Fruit fly (Drosophila melanogaster) whole organism, embryonic: ENCODE measurements around the gene sordd2.
A peak's percentile ranks its signal among the peaks of the same experiment; 100 is the strongest.

Source experiments
- C15 ChIP-seq: fragments of 200-800 bp; sonication (Bioruptor generic); IDR thresholded peaks from 3 replicates; pipeline ENCODE4 v1.3.6; 2022; ENCODE audit warnings: missing biosample characterization, missing genetic modification characterization
- CG10147 ChIP-seq: fragments of 200-800 bp; sonication (Bioruptor generic); optimal IDR thresholded peaks from 2 replicates; lab custom pipeline; 2019; ENCODE audit warnings: missing biosample characterization, mild to moderate bottlenecking, missing genetic modification characterization, moderate library complexity
- CG11456 ChIP-seq: fragments of 200-800 bp; sonication (Bioruptor generic); IDR thresholded peaks from 3 replicates; pipeline ENCODE4 v1.3.6; 2022; ENCODE audit warnings: missing biosample characterization, missing genetic modification characterization
- CG11696 ChIP-seq: fragments of 200-800 bp; sonication (Bioruptor generic); IDR thresholded peaks from 2 replicates; pipeline ENCODE4 v1.3.6; 2022; ENCODE audit warnings: missing biosample characterization, missing genetic modification characterization
- CG16813 ChIP-seq: fragments of 200-800 bp; sonication (Bioruptor generic); IDR thresholded peaks from 3 replicates; pipeline ENCODE4 v1.3.6; 2022; ENCODE audit warnings: missing biosample characterization, missing genetic modification characterization; ENCODE audit not compliant: partially characterized antibody
- CG1792 ChIP-seq: fragments of 200-800 bp; sonication (Bioruptor generic); optimal IDR thresholded peaks from 2 replicates; lab custom pipeline; 2016; ENCODE audit warnings: missing biosample characterization, missing genetic modification characterization
- CG2120 ChIP-seq: fragments of 200-800 bp; sonication (Bioruptor generic); optimal IDR thresholded peaks from 3 replicates; lab custom pipeline; 2016; ENCODE audit warnings: missing biosample characterization, missing genetic modification characterization
- CG4328 ChIP-seq: fragments of 200-800 bp; sonication (Bioruptor generic); optimal IDR thresholded peaks from 3 replicates; lab custom pipeline; 2017; ENCODE audit warnings: missing biosample characterization, missing genetic modification reagents, missing genetic modification characterization
- CG4360 ChIP-seq: fragments of 200-800 bp; sonication (Bioruptor generic); IDR thresholded peaks from 2 replicates; pipeline ENCODE4 v1.3.6; 2022; ENCODE audit warnings: missing biosample characterization, missing genetic modification characterization
- CG5180 ChIP-seq: fragments of 200-800 bp; sonication (Bioruptor generic); optimal IDR thresholded peaks from 3 replicates; lab custom pipeline; 2017; ENCODE audit warnings: missing biosample characterization, missing genetic modification characterization, mild to moderate bottlenecking, moderate library complexity, missing genetic modification reagents
- CG6765 ChIP-seq: fragments of 200-800 bp; sonication (Bioruptor generic); optimal IDR thresholded peaks from 3 replicates; lab custom pipeline; 2017; ENCODE audit warnings: missing biosample characterization, mild to moderate bottlenecking, missing genetic modification characterization
- CG8290 ChIP-seq, 3 experiments: fragments of 200-800 bp; sonication (Bioruptor generic); optimal IDR thresholded peaks; 2 replicates each; lab custom pipeline; 2016 to 2019; ENCODE audit warnings: missing biosample characterization in 3 of 3, missing genetic modification characterization in 3 of 3, mild to moderate bottlenecking in 2 of 3, moderate library complexity in 1 of 3
- CG8359 ChIP-seq: fragments of 200-800 bp; sonication (Bioruptor generic); optimal IDR thresholded peaks from 2 replicates; lab custom pipeline; 2017; ENCODE audit warnings: missing biosample characterization, mild to moderate bottlenecking, missing genetic modification characterization, borderline replicate concordance
- CHES-1-like ChIP-seq: fragments of 200-800 bp; sonication (Bioruptor generic); optimal IDR thresholded peaks from 2 replicates; lab custom pipeline; 2016; ENCODE audit warnings: missing biosample characterization, missing genetic modification characterization
- Ets65A ChIP-seq: fragments of 200-800 bp; sonication (Bioruptor generic); peaks from one replicate; lab custom pipeline; 2016; ENCODE audit warnings: missing biosample characterization, missing genetic modification characterization
- Fer1 ChIP-seq: fragments of 200-800 bp; sonication (Bioruptor generic); optimal IDR thresholded peaks from 2 replicates; lab custom pipeline; 2017; ENCODE audit warnings: missing biosample characterization, mild to moderate bottlenecking, missing genetic modification characterization
- Hr39 ChIP-seq: fragments of >200 bp; optimal IDR thresholded peaks from 2 replicates; lab custom pipeline; 2017
- Jarid2 ChIP-seq: fragments of 200-800 bp; sonication (Bioruptor generic); optimal IDR thresholded peaks from 3 replicates; lab custom pipeline; 2017; ENCODE audit warnings: mild to moderate bottlenecking, missing biosample characterization, missing genetic modification reagents, missing genetic modification characterization
- Lhr ChIP-seq: fragments of 200-800 bp; sonication (Bioruptor generic); optimal IDR thresholded peaks from 3 replicates; lab custom pipeline; 2017; ENCODE audit warnings: mild to moderate bottlenecking, missing biosample characterization, missing genetic modification reagents, missing genetic modification characterization
- MBD-R2 ChIP-seq: fragments of 200-800 bp; sonication (Bioruptor generic); IDR thresholded peaks from 2 replicates; pipeline ENCODE4 v1.3.6; 2022; ENCODE audit warnings: missing biosample characterization, missing genetic modification characterization
- Max ChIP-seq: fragments of 200-800 bp; sonication (Bioruptor generic); optimal IDR thresholded peaks from 2 replicates; lab custom pipeline; 2016; ENCODE audit warnings: missing biosample characterization, mild to moderate bottlenecking, missing genetic modification characterization
- Myb ChIP-seq: fragments of 200-800 bp; sonication (Bioruptor generic); optimal IDR thresholded peaks from 2 replicates; lab custom pipeline; 2016; ENCODE audit warnings: missing biosample characterization, missing genetic modification characterization
- NK7.1 ChIP-seq: fragments of 200-800 bp; sonication (Bioruptor generic); optimal IDR thresholded peaks from 3 replicates; lab custom pipeline; 2016; ENCODE audit warnings: missing biosample characterization, missing genetic modification characterization
- Neu2 ChIP-seq: fragments of 200-800 bp; sonication (Bioruptor generic); optimal IDR thresholded peaks from 3 replicates; lab custom pipeline; 2016; ENCODE audit warnings: missing biosample characterization, missing genetic modification characterization, borderline replicate concordance
- PHDP ChIP-seq: fragments of 200-800 bp; sonication (Bioruptor generic); optimal IDR thresholded peaks from 3 replicates; lab custom pipeline; 2018; ENCODE audit warnings: missing biosample characterization, mild to moderate bottlenecking, missing genetic modification characterization, moderate library complexity
- Rfx ChIP-seq: fragments of 200-800 bp; sonication (Bioruptor generic); IDR thresholded peaks from 2 replicates; pipeline ENCODE4 v1.3.6; 2022; ENCODE audit warnings: missing biosample characterization, missing genetic modification characterization
- TFAM ChIP-seq: fragments of 200-800 bp; sonication (Bioruptor generic); optimal IDR thresholded peaks from 2 replicates; lab custom pipeline; 2017; ENCODE audit warnings: missing biosample characterization, missing genetic modification characterization, inconsistent platforms
- YL-1 ChIP-seq: fragments of 200-800 bp; sonication (Bioruptor generic); optimal IDR thresholded peaks from 3 replicates; lab custom pipeline; 2017; ENCODE audit warnings: missing biosample characterization, mild to moderate bottlenecking, missing genetic modification characterization
- amos ChIP-seq: fragments of 200-800 bp; sonication (Bioruptor generic); IDR thresholded peaks from 2 replicates; pipeline ENCODE4 v1.3.6; 2022; ENCODE audit warnings: missing biosample characterization, missing genetic modification characterization; ENCODE audit not compliant: partially characterized antibody
- cas ChIP-seq: fragments of 200-800 bp; sonication (Bioruptor generic); IDR thresholded peaks from 2 replicates; pipeline ENCODE4 v1.3.6; 2022; ENCODE audit warnings: missing biosample characterization, missing genetic modification characterization
- chif ChIP-seq, 2 experiments: fragments of 200-800 bp; sonication (Bioruptor generic); optimal IDR thresholded peaks; 3 replicates each; lab custom pipeline; 2016; ENCODE audit warnings: missing biosample characterization in 2 of 2, missing genetic modification characterization in 2 of 2
- ewg ChIP-seq: fragments of 200-800 bp; sonication (Bioruptor generic); optimal IDR thresholded peaks from 3 replicates; lab custom pipeline; 2017; ENCODE audit warnings: mild to moderate bottlenecking, missing biosample characterization, missing genetic modification reagents, missing genetic modification characterization
- ftz-f1 ChIP-seq: fragments of 200-800 bp; sonication (Bioruptor generic); optimal IDR thresholded peaks from 2 replicates; lab custom pipeline; 2016; ENCODE audit warnings: missing biosample characterization, missing genetic modification characterization
- gfzf ChIP-seq: fragments of 200-800 bp; sonication (Bioruptor generic); optimal IDR thresholded peaks from 2 replicates; lab custom pipeline; 2016; ENCODE audit warnings: missing biosample characterization, mild to moderate bottlenecking, missing genetic modification characterization, moderate library complexity
- ham ChIP-seq: fragments of 200-800 bp; sonication (Bioruptor generic); IDR thresholded peaks from 2 replicates; pipeline ENCODE4 v1.3.6; 2022; ENCODE audit warnings: missing biosample characterization, missing genetic modification characterization
- hbn ChIP-seq: fragments of 200-800 bp; sonication (Bioruptor generic); IDR thresholded peaks from 2 replicates; pipeline ENCODE4 v1.3.6; 2022; ENCODE audit warnings: missing biosample characterization, missing genetic modification characterization; ENCODE audit not compliant: partially characterized antibody
- hth ChIP-seq: fragments of >200 bp; optimal IDR thresholded peaks from 2 replicates; lab custom pipeline; 2017; ENCODE audit warnings: inconsistent platforms
- jing ChIP-seq: fragments of 200-800 bp; sonication (Bioruptor generic); optimal IDR thresholded peaks from 2 replicates; lab custom pipeline; 2018; ENCODE audit warnings: missing biosample characterization, mild to moderate bottlenecking, missing genetic modification characterization
- sd ChIP-seq: fragments of 200-800 bp; sonication (Bioruptor generic); optimal IDR thresholded peaks from 3 replicates; lab custom pipeline; 2018; ENCODE audit warnings: missing biosample characterization, mild to moderate bottlenecking, missing genetic modification characterization, moderate library complexity
- sens ChIP-seq: fragments of 200-800 bp; sonication (Bioruptor generic); peaks from one replicate; lab custom pipeline; 2016; ENCODE audit warnings: missing biosample characterization, missing genetic modification characterization
- sr ChIP-seq: fragments of 200-800 bp; sonication (Bioruptor generic); IDR thresholded peaks from 3 replicates; pipeline ENCODE4 v1.3.6; 2022; ENCODE audit warnings: missing biosample characterization, missing genetic modification characterization
- stwl ChIP-seq: fragments of 200-800 bp; sonication (Bioruptor generic); optimal IDR thresholded peaks from 3 replicates; lab custom pipeline; 2018; ENCODE audit warnings: missing biosample characterization, mild to moderate bottlenecking, missing genetic modification characterization, moderate library complexity
- sug ChIP-seq: fragments of 200-800 bp; optimal IDR thresholded peaks from 2 replicates; lab custom pipeline; 2019; ENCODE audit warnings: missing biosample characterization, mild to moderate bottlenecking, missing genetic modification characterization, moderate library complexity
- tup ChIP-seq: fragments of 200-800 bp; sonication (Bioruptor generic); optimal IDR thresholded peaks from 2 replicates; lab custom pipeline; 2016; ENCODE audit warnings: missing biosample characterization, mild to moderate bottlenecking, missing genetic modification characterization, moderate library complexity
- z ChIP-seq: fragments of 200-800 bp; sonication (Bioruptor generic); IDR thresholded peaks from 3 replicates; pipeline ENCODE4 v1.3.6; 2022; ENCODE audit warnings: missing biosample characterization, missing genetic modification characterization
- zen2 ChIP-seq: fragments of 200-800 bp; sonication (Bioruptor generic); IDR thresholded peaks from 3 replicates; pipeline ENCODE4 v1.3.6; 2022; ENCODE audit warnings: missing biosample characterization, missing genetic modification characterization; ENCODE audit not compliant: partially characterized antibody

Gene sordd2

dm6 chrX:15811666-15812614, 13.0 kb upstream of the sordd2 start (continued):
- TF ChIP-seq jing (GFP tag; lab: Kevin White, UChicago) (no peak), CG5180 (peak; percentile 87), cas (no peak), sr (GFP tag; lab: Robert Waterston, UW) (peak; percentile 82), tup (no peak), chif (GFP tag; optimal IDR thresholded peaks at IDR 0.05; lab: Kevin White, UChicago) (no peak), C15 (GFP tag; lab: Robert Waterston, UW) (no peak), ham (GFP tag; lab: Robert Waterston, UW) (no peak), z (GFP tag; lab: Robert Waterston, UW) (peak; percentile 56; the same call in 1 of the 3 replicates), Neu2 (no peak), Rfx (GFP tag; lab: Robert Waterston, UW) (peak; percentile 51), CHES-1-like (no peak), sug (tag; lab: Kevin White, UChicago) (peak; percentile 26), hbn (GFP tag; lab: Robert Waterston, UW) (peak; percentile 27; the same call in 1 of the 2 replicates), Max (no peak), CG11696 (GFP tag; lab: Robert Waterston, UW) (no peak), YL-1 (no peak), zen2 (peak; percentile 45; the same call in 2 of the 3 replicates), CG4328 (GFP tag; lab: Kevin White, UChicago) (no peak), CG1792 (GFP tag; lab: Kevin White, UChicago) (no peak), ftz-f1 (GFP tag; lab: Kevin White, UChicago) (no peak), Jarid2 (GFP tag; lab: Kevin White, UChicago) (peak; percentile 49), hth (lab: Kevin White, UChicago) (no peak), ewg (peak; percentile 11), CG4360 (GFP tag; lab: Robert Waterston, UW) (peak; percentile 98), TFAM (GFP tag; lab: Kevin White, UChicago) (no peak)

dm6 chrX:15809255-15809654, 10.3 kb upstream of the sordd2 start, which contains the start of gene CG8509:
Gene CG8509, plus strand, starts transcription at chrX:15809555.
- no peak for TF ChIP-seq CG11456 (GFP tag; lab: Robert Waterston, UW)
- no peak for TF ChIP-seq CG16813

DNA sequence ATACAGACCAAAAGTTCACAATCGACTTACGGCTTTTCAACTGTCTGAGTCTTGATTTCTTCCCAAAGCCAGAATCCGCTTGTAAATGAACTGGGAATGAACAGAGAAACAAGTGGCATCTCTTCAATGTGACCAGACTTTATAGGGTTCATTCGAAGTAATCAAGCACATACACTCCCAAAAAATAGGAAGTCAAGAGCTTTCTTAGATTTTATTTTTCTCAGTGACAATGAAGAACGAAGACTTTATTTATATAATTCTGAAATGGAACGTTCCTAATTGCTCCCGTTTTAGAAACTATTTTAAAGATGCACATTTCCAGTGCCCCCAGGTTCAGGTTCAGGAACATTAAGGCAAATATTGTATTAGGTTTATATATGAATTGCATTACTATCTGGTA, 9.0 kb upstream of the sordd2 start:
- TF ChIP-seq stwl (peak; percentile 6), Ets65A (peak; percentile 52), CG8290 (GFP tag; optimal IDR thresholded peaks at IDR 0.05; lab: Kevin White, UChicago) (peak; percentile 25), CG8290 (tag; optimal IDR thresholded peaks at IDR 0.05; lab: Kevin White, UChicago) (no peak), amos (no peak), Lhr (GFP tag; lab: Kevin White, UChicago) (peak; percentile 6), sens (peak; percentile 61)

dm6 chrX:15805523-15805922, 6.6 kb upstream of the sordd2 start:
- TF ChIP-seq Rfx (GFP tag; lab: Robert Waterston, UW) (peak; percentile 40; the same call in 1 of the 2 replicates), sd (tag; lab: Kevin White, UChicago) (peak; percentile 17), Myb (GFP tag; lab: Kevin White, UChicago) (no peak), MBD-R2 (GFP tag; lab: Robert Waterston, UW) (no peak), Hr39 (no peak), CG10147 (GFP tag; lab: Kevin White, UChicago) (no peak), NK7.1 (GFP tag; lab: Kevin White, UChicago) (no peak), Fer1 (GFP tag; lab: Kevin White, UChicago) (peak; percentile 21), gfzf (GFP tag; lab: Kevin White, UChicago) (no peak), CG2120 (GFP tag; lab: Kevin White, UChicago) (peak; percentile 7), CG6765 (GFP tag; lab: Kevin White, UChicago) (peak; percentile 6), CG8359 (GFP tag; lab: Kevin White, UChicago) (no peak), jing (GFP tag; lab: Kevin White, UChicago) (no peak), Max (no peak), PHDP (tag; lab: Kevin White, UChicago) (peak; percentile 11)
